Fruit fly (Drosophila melanogaster) whole organism, adult: ENCODE measurements around the gene TFAM.
A peak's percentile ranks its signal among the peaks of the same experiment; 100 is the strongest.

ENCODE experiments used
- CG11617 ChIP-seq: fragments of 200-800 bp; sonication (Bioruptor generic); optimal IDR thresholded peaks from 2 replicates; lab custom pipeline; 2017; ENCODE audit warnings: mild to moderate bottlenecking, missing biosample characterization, missing genetic modification reagents, missing genetic modification characterization
- CG12768 ChIP-seq: fragments of 200-800 bp; sonication (Bioruptor generic); optimal IDR thresholded peaks from 2 replicates; lab custom pipeline; 2017; ENCODE audit warnings: missing biosample characterization, missing genetic modification characterization, mild to moderate bottlenecking, moderate library complexity, missing genetic modification reagents
- CG14711 ChIP-seq: fragments of 200-800 bp; sonication (Bioruptor generic); optimal IDR thresholded peaks from 2 replicates; lab custom pipeline; 2018; ENCODE audit warnings: missing biosample characterization, mild to moderate bottlenecking, missing genetic modification characterization, moderate library complexity
- CG1620 ChIP-seq: fragments of 200-800 bp; sonication (Bioruptor generic); optimal IDR thresholded peaks from 2 replicates; lab custom pipeline; 2016; ENCODE audit warnings: missing biosample characterization, missing genetic modification characterization
- CG33017 ChIP-seq: fragments of 200-800 bp; sonication (Bioruptor generic); optimal IDR thresholded peaks from 2 replicates; lab custom pipeline; 2018; ENCODE audit warnings: missing biosample characterization, mild to moderate bottlenecking, missing genetic modification characterization, moderate library complexity
- CG5204 ChIP-seq: fragments of 200-800 bp; sonication (Bioruptor generic); optimal IDR thresholded peaks from 2 replicates; lab custom pipeline; 2016; ENCODE audit warnings: missing biosample characterization, missing genetic modification characterization
- CG7045 ChIP-seq: fragments of 200-800 bp; sonication (Bioruptor generic); optimal IDR thresholded peaks from 2 replicates; lab custom pipeline; 2017; ENCODE audit warnings: missing biosample characterization, mild to moderate bottlenecking, missing genetic modification characterization
- CG7101 ChIP-seq: fragments of 200-800 bp; sonication (Bioruptor generic); optimal IDR thresholded peaks from 2 replicates; lab custom pipeline; 2018; ENCODE audit warnings: missing biosample characterization, mild to moderate bottlenecking, missing genetic modification characterization, moderate library complexity
- Clk ChIP-seq: fragments of 200-800 bp; sonication (Bioruptor generic); optimal IDR thresholded peaks from 2 replicates; lab custom pipeline; 2017; ENCODE audit warnings: missing biosample characterization, missing genetic modification characterization
- Crg-1 ChIP-seq: fragments of 200-800 bp; sonication (Bioruptor generic); optimal IDR thresholded peaks from 2 replicates; lab custom pipeline; 2016; ENCODE audit warnings: missing biosample characterization, missing genetic modification characterization
- Hr96 ChIP-seq: fragments of 200-800 bp; sonication (Bioruptor generic); optimal IDR thresholded peaks from 2 replicates; lab custom pipeline; 2016; ENCODE audit warnings: missing biosample characterization, missing genetic modification characterization
- Mnt ChIP-seq: fragments of 200-800 bp; sonication (Bioruptor generic); optimal IDR thresholded peaks from 2 replicates; lab custom pipeline; 2016; ENCODE audit warnings: missing biosample characterization, mild to moderate bottlenecking, missing genetic modification characterization
- bab1 ChIP-seq: fragments of 200-800 bp; sonication (Bioruptor generic); optimal IDR thresholded peaks from 3 replicates; lab custom pipeline; 2019; ENCODE audit warnings: missing biosample characterization, mild to moderate bottlenecking, missing genetic modification characterization, moderate library complexity
- cic ChIP-seq: fragments of 200-800 bp; sonication (Bioruptor generic); optimal IDR thresholded peaks from 2 replicates; lab custom pipeline; 2017; ENCODE audit warnings: missing biosample characterization, mild to moderate bottlenecking, missing genetic modification characterization, moderate library complexity
- cnc ChIP-seq, 2 experiments: fragments of >200 bp; optimal IDR thresholded peaks; 2 replicates each; lab custom pipeline; 2017
- kay ChIP-seq: fragments of 200-800 bp; sonication (Bioruptor generic); peaks from one replicate; lab custom pipeline; 2016; ENCODE audit warnings: missing biosample characterization, missing genetic modification characterization, borderline replicate concordance
- ovo ChIP-seq: fragments of 200-800 bp; sonication (Bioruptor generic); optimal IDR thresholded peaks from 2 replicates; lab custom pipeline; 2016; ENCODE audit warnings: missing biosample characterization, missing genetic modification characterization
- pad ChIP-seq: fragments of 200-800 bp; sonication (Bioruptor generic); optimal IDR thresholded peaks from 3 replicates; lab custom pipeline; 2017; ENCODE audit warnings: missing biosample characterization, missing genetic modification characterization, mild to moderate bottlenecking, moderate library complexity, missing genetic modification reagents
- tj ChIP-seq: fragments of 200-800 bp; sonication (Bioruptor generic); optimal IDR thresholded peaks from 3 replicates; lab custom pipeline; 2017; ENCODE audit warnings: missing biosample characterization, mild to moderate bottlenecking, missing genetic modification characterization, moderate library complexity
- toe ChIP-seq: fragments of 200-800 bp; sonication (Bioruptor generic); optimal IDR thresholded peaks from 2 replicates; lab custom pipeline; 2016; ENCODE audit warnings: missing biosample characterization, missing genetic modification characterization

The TFAM gene

dm6 chr3R:20581376-20581775 lies 4.6 kb upstream of the TFAM start, which contains the start of gene CG34008:
TSS of gene CG34008 (minus strand) at chr3R:20581522.
- TF ChIP-seq tj (GFP tag; lab: Kevin White, UChicago) (no peak), bab1 (GFP tag; lab: Kevin White, UChicago) (no peak), CG1620 (GFP tag; lab: Kevin White, UChicago) (no peak), cnc (optimal IDR thresholded peaks at IDR 0.05; lab: Kevin White, UChicago) (no peak), pad (GFP tag; lab: Kevin White, UChicago) (no peak), toe (GFP tag; lab: Kevin White, UChicago) (no peak), CG7045 (no peak), CG33017 (no peak), CG7101 (no peak), Clk (no peak), CG5204 (GFP tag; lab: Kevin White, UChicago) (no peak), cic (no peak), CG14711 (tag; lab: Kevin White, UChicago) (no peak), kay (no peak), Crg-1 (GFP tag; lab: Kevin White, UChicago) (no peak), CG12768 (GFP tag; lab: Kevin White, UChicago) (no peak), CG11617 (no peak)

- TF ChIP-seq CG14711 (tag; lab: Kevin White, UChicago) (peak; percentile 81), CG11617 (peak; percentile 91), CG12768 (GFP tag; lab: Kevin White, UChicago) (peak; percentile 78), Clk (peak; percentile 71), cnc (optimal IDR thresholded peaks at IDR 0.05; lab: Kevin White, UChicago) (no peak), Crg-1 (GFP tag; lab: Kevin White, UChicago) (peak; percentile 79), CG7045 (peak; percentile 70), tj (GFP tag; lab: Kevin White, UChicago) (peak; percentile 67), CG33017 (peak; percentile 79), toe (GFP tag; lab: Kevin White, UChicago) (no peak), Hr96 (GFP tag; lab: Kevin White, UChicago) (no peak), pad (GFP tag; lab: Kevin White, UChicago) (peak; percentile 71), Mnt (GFP tag; lab: Kevin White, UChicago) (peak; percentile 85), CG7101 (peak; percentile 90), ovo (GFP tag; lab: Kevin White, UChicago) (peak; percentile 71), bab1 (GFP tag; lab: Kevin White, UChicago) (peak; percentile 94), kay (no peak), cic (peak; percentile 70), CG5204 (GFP tag; lab: Kevin White, UChicago) (no peak), CG1620 (GFP tag; lab: Kevin White, UChicago) (peak; percentile 91)
Measured at dm6 chr3R:20579816-20580215, 3.0 kb upstream of the TFAM start, which contains the start of the genes EloB and Srp14. TSS of gene EloB (minus strand) at chr3R:20579850. TSS of gene Srp14 (plus strand) at chr3R:20580115.

dm6 chr3R:20574535-20574980 lies 2.3 kb downstream of the TFAM start:
- TF ChIP-seq pad (GFP tag; lab: Kevin White, UChicago) (peak; percentile 68), Clk (no peak), CG7045 (no peak), CG1620 (GFP tag; lab: Kevin White, UChicago) (peak; percentile 1), ovo (GFP tag; lab: Kevin White, UChicago) (peak; percentile 6), cic (peak; percentile 28), Mnt (GFP tag; lab: Kevin White, UChicago) (peak; percentile 84), CG14711 (tag; lab: Kevin White, UChicago) (no peak), CG11617 (peak; percentile 13), tj (GFP tag; lab: Kevin White, UChicago) (peak; percentile 95), CG12768 (GFP tag; lab: Kevin White, UChicago) (peak; percentile 69), CG33017 (peak; percentile 24), toe (GFP tag; lab: Kevin White, UChicago) (no peak), bab1 (GFP tag; lab: Kevin White, UChicago) (peak; percentile 51), CG5204 (GFP tag; lab: Kevin White, UChicago) (no peak), kay (no peak), cnc (optimal IDR thresholded peaks at IDR 0.05; lab: Kevin White, UChicago) (no peak), Crg-1 (GFP tag; lab: Kevin White, UChicago) (peak; percentile 35)

dm6 chr3R:20573326-20573725 lies 3.5 kb downstream of the TFAM start:
- TF ChIP-seq CG12768 (GFP tag; lab: Kevin White, UChicago) = no peak
- no peak for TF ChIP-seq bab1 (GFP tag; lab: Kevin White, UChicago)
- TF ChIP-seq Hr96 (GFP tag; lab: Kevin White, UChicago) = no peak
- TF ChIP-seq ovo (GFP tag; lab: Kevin White, UChicago) = no peak
- no peak for TF ChIP-seq toe (GFP tag; lab: Kevin White, UChicago)
- TF ChIP-seq CG1620 (GFP tag; lab: Kevin White, UChicago) = no peak
- no peak for TF ChIP-seq Crg-1 (GFP tag; lab: Kevin White, UChicago)
- no peak for TF ChIP-seq CG33017
- TF ChIP-seq CG5204 (GFP tag; lab: Kevin White, UChicago) = no peak
- TF ChIP-seq pad (GFP tag; lab: Kevin White, UChicago) = no peak
- TF ChIP-seq kay = no peak
- no peak for TF ChIP-seq CG7101
- TF ChIP-seq tj (GFP tag; lab: Kevin White, UChicago) = no peak
- TF ChIP-seq CG7045 = no peak
- TF ChIP-seq Mnt (GFP tag; lab: Kevin White, UChicago) = no peak
- no peak for TF ChIP-seq Clk
- TF ChIP-seq cnc (optimal IDR thresholded peaks at IDR 0.05; lab: Kevin White, UChicago) = no peak

- TF ChIP-seq Crg-1 (GFP tag; lab: Kevin White, UChicago) (no peak), CG7101 (no peak), CG33017 (no peak), pad (GFP tag; lab: Kevin White, UChicago) (no peak), Clk (no peak), cic (no peak), CG1620 (GFP tag; lab: Kevin White, UChicago) (no peak), ovo (GFP tag; lab: Kevin White, UChicago) (no peak), cnc (optimal IDR thresholded peaks at IDR 0.05; lab: Kevin White, UChicago) (no peak)
Measured at dm6 chr3R:20567507-20568222, 9.1 kb downstream of the TFAM start.
